Worm (Caenorhabditis elegans) whole organism, early embryonic: ENCODE data around the gene M163.5.

Experiments used
- B0310.2 ChIP-seq: sonication (generic microtip); optimal IDR thresholded peaks from 2 replicates; lab custom pipeline; 2016; ENCODE audit warnings: mild to moderate bottlenecking, missing genetic modification characterization, missing compliant biosample characterization
- F13C5.2 ChIP-seq: sonication (generic microtip); optimal IDR thresholded peaks from 2 replicates; lab custom pipeline; 2017; ENCODE audit warnings: mild to moderate bottlenecking, missing genetic modification characterization, inconsistent platforms, missing compliant biosample characterization
- aly-1 ChIP-seq: sonication (generic microtip); optimal IDR thresholded peaks from 2 replicates; lab custom pipeline; 2016; ENCODE audit warnings: missing genetic modification characterization, missing compliant biosample characterization
- ama-1 ChIP-seq: fragments of 150-350 bp; optimal IDR thresholded peaks from 2 replicates; lab custom pipeline; 2014
- ceh-13 ChIP-seq: fragments of 200-800 bp; sonication (Bioruptor generic); optimal IDR thresholded peaks from 2 replicates; lab custom pipeline; 2018; ENCODE audit warnings: mild to moderate bottlenecking, missing genetic modification characterization, missing compliant biosample characterization
- ceh-36 ChIP-seq: sonication (generic microtip); optimal IDR thresholded peaks from 2 replicates; lab custom pipeline; 2016; ENCODE audit warnings: missing genetic modification characterization, inconsistent platforms, missing compliant biosample characterization
- ets-7 ChIP-seq: sonication (generic microtip); optimal IDR thresholded peaks from 2 replicates; lab custom pipeline; 2016; ENCODE audit warnings: missing genotype, missing genetic modification characterization, missing compliant biosample characterization
- flt-1 ChIP-seq: fragments of 200-800 bp; sonication (Bioruptor generic); IDR thresholded peaks from 2 replicates; pipeline ENCODE4 v1.3.6; 2022; ENCODE audit warnings: missing genetic modification characterization, missing compliant biosample characterization
- hmbx-1 ChIP-seq: sonication (generic microtip); optimal IDR thresholded peaks from 2 replicates; lab custom pipeline; 2016; ENCODE audit warnings: mild to moderate bottlenecking, missing genetic modification characterization, missing compliant biosample characterization
- hmg-4 ChIP-seq: fragments of 200-800 bp; sonication (Bioruptor generic); optimal IDR thresholded peaks from 2 replicates; lab custom pipeline; 2018; ENCODE audit warnings: mild to moderate bottlenecking, missing genetic modification characterization, missing compliant biosample characterization
- hnd-1 ChIP-seq: sonication (generic microtip); optimal IDR thresholded peaks from 2 replicates; lab custom pipeline; 2016; ENCODE audit warnings: missing genetic modification characterization, missing compliant biosample characterization
- pes-1 ChIP-seq: fragments of 200-800 bp; sonication (Bioruptor generic); IDR thresholded peaks from 2 replicates; pipeline ENCODE4 v1.3.6; 2022; ENCODE audit warnings: missing genetic modification reagents, missing genetic modification characterization, missing compliant biosample characterization
- scrt-1 ChIP-seq: fragments of 200-800 bp; sonication (Bioruptor generic); IDR thresholded peaks from 2 replicates; pipeline ENCODE4 v1.3.6; 2022; ENCODE audit warnings: missing genetic modification characterization, missing compliant biosample characterization
- sea-1 ChIP-seq: fragments of 200-800 bp; sonication (Bioruptor generic); conservative IDR thresholded peaks from 2 replicates; pipeline ENCODE4 v1.3.6; 2022; ENCODE audit warnings: missing genetic modification characterization, missing compliant biosample characterization
- tbx-11 ChIP-seq: fragments of 200-800 bp; sonication (Bioruptor generic); IDR thresholded peaks from 2 replicates; pipeline ENCODE4 v1.3.6; 2022; ENCODE audit warnings: missing genetic modification characterization, missing compliant biosample characterization
- tbx-37 ChIP-seq: fragments of 200-800 bp; sonication (Bioruptor generic); conservative IDR thresholded peaks from 2 replicates; pipeline ENCODE4 v1.3.6; 2022; ENCODE audit warnings: missing genetic modification reagents, missing genetic modification characterization, missing compliant biosample characterization
- tra-4 ChIP-seq: sonication (generic microtip); optimal IDR thresholded peaks from 2 replicates; lab custom pipeline; 2017; ENCODE audit warnings: missing genetic modification characterization, missing compliant biosample characterization

M163.5 gene

DNA sequence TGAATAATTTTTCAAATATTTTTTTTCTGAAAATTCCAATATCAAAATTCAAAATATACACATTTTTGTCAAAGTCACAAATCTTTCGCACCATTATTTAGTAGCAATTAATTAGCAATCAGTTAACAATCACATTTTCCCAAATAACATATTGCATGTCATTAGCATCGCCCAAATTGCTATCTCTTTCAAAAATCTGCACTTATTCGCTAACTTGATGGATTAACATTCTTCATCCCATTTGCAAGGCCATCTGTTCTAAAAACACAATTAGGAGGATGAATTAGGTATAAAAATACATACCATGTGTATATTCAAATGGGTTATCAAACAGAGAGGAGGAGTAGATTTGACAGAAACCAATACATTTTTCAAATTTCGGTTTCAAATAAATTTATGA is 13.5 kb downstream of the M163.5 start:
- TF ChIP-seq ama-1 (lab: Kevin White, UChicago) (no peak), F13C5.2 (no peak), hmg-4 (GFP tag; lab: Kevin White, UChicago) (no peak), B0310.2 (no peak), scrt-1 (GFP tag; lab: Robert Waterston, UW) (no peak), ceh-13 (GFP tag; lab: Kevin White, UChicago) (no peak), hnd-1 (tag; lab: Kevin White, UChicago) (no peak), ets-7 (no peak), flt-1 (no peak), hmbx-1 (tag; lab: Kevin White, UChicago) (no peak), aly-1 (no peak), tra-4 (no peak), tbx-11 (GFP tag; lab: Robert Waterston, UW) (no peak), ceh-36 (tag; lab: Kevin White, UChicago) (no peak), tbx-37 (GFP tag; lab: Robert Waterston, UW) (no peak), pes-1 (GFP tag; lab: Robert Waterston, UW) (no peak), sea-1 (GFP tag; lab: Robert Waterston, UW) (no peak)

DNA sequence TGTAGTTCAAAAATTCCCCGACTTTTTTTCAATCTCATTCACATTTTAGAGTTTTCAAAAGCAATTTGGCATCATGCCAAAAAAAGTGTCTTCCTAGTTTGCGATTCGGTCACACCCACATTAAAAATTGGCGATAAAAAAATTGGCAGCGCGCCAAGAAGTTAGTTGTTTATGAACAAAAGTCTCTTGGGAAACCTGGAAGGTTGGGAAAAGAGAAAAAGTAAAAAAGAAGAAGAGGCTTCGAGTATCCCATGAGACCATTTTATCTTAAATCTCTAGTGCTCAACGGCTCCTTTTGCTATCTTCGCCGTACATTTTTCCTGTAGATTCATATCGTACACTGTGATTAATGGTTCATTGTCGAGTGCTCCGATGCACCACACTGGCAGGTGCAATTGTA is 14.0 kb downstream of the M163.5 start:
- no peak for TF ChIP-seq B0310.2
- no peak for TF ChIP-seq scrt-1 (GFP tag; lab: Robert Waterston, UW)
- TF ChIP-seq tbx-11 (GFP tag; lab: Robert Waterston, UW), result no peak
- no peak for TF ChIP-seq ceh-36 (tag; lab: Kevin White, UChicago)
- TF ChIP-seq aly-1, result no peak
- TF ChIP-seq hmg-4 (GFP tag; lab: Kevin White, UChicago), result no peak
- no peak for TF ChIP-seq hmbx-1 (tag; lab: Kevin White, UChicago)

DNA sequence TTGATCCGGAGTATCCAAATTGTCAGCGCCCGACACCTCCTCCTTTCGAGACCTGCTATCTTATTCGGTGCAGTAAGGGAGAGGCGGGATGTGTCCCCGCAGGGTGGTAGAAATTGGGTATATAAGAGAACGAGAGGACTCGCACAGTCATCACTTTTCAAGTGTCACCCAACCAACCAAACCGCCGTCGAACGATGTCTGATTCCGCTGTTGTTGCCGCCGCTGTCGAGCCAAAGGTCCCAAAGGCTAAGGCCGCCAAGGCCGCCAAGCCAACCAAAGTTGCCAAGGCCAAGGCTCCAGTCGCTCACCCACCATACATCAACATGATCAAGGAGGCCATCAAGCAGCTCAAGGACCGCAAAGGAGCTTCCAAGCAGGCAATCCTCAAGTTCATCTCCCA is 16.1 kb downstream of the M163.5 start, which contains the start of gene his-24:
Gene his-24 (plus strand): TSS at position 150 of the 400 bp plus-strand sequence.
- peak; percentile 60 for TF ChIP-seq tbx-11 (GFP tag; lab: Robert Waterston, UW)
- TF ChIP-seq ets-7, result no peak
- TF ChIP-seq F13C5.2, result peak; percentile 57
- TF ChIP-seq tra-4, result peak; percentile 48
- TF ChIP-seq aly-1, result no peak
- peak; percentile 30; the same call in 1 of the 2 replicates for TF ChIP-seq tbx-37 (GFP tag; lab: Robert Waterston, UW)
- TF ChIP-seq ama-1 (lab: Kevin White, UChicago), result peak; percentile 98
- peak; percentile 58 for TF ChIP-seq pes-1 (GFP tag; lab: Robert Waterston, UW)
- peak; percentile 73 for TF ChIP-seq hmg-4 (GFP tag; lab: Kevin White, UChicago)
- peak; percentile 22 for TF ChIP-seq hmbx-1 (tag; lab: Kevin White, UChicago)
- no peak for TF ChIP-seq B0310.2
- peak; percentile 68; the same call in 1 of the 2 replicates for TF ChIP-seq sea-1 (GFP tag; lab: Robert Waterston, UW)
- peak; percentile 25; the same call in 1 of the 2 replicates for TF ChIP-seq scrt-1 (GFP tag; lab: Robert Waterston, UW)

ce11 chrX:14490486-14490885 is 16.6 kb downstream of the M163.5 start:
- TF ChIP-seq ceh-36 (tag; lab: Kevin White, UChicago) (no peak), pes-1 (GFP tag; lab: Robert Waterston, UW) (peak; percentile 58), hnd-1 (tag; lab: Kevin White, UChicago) (no peak), tbx-37 (GFP tag; lab: Robert Waterston, UW) (0 out of 2 replicates have a peak, but pooled peaks have one; percentile 5), ama-1 (lab: Kevin White, UChicago) (no peak), sea-1 (GFP tag; lab: Robert Waterston, UW) (no peak), ets-7 (no peak), aly-1 (no peak)

- TF ChIP-seq ama-1 (lab: Kevin White, UChicago) (peak; percentile 36), ets-7 (no peak), hmg-4 (GFP tag; lab: Kevin White, UChicago) (no peak), tra-4 (no peak), sea-1 (GFP tag; lab: Robert Waterston, UW) (no peak), B0310.2 (no peak), F13C5.2 (no peak), hnd-1 (tag; lab: Kevin White, UChicago) (no peak), flt-1 (no peak), tbx-11 (GFP tag; lab: Robert Waterston, UW) (peak; percentile 40; the same call in 1 of the 2 replicates), scrt-1 (GFP tag; lab: Robert Waterston, UW) (no peak), tbx-37 (GFP tag; lab: Robert Waterston, UW) (0 out of 2 replicates have a peak, but pooled peaks have one; percentile 26), pes-1 (GFP tag; lab: Robert Waterston, UW) (no peak), hmbx-1 (tag; lab: Kevin White, UChicago) (no peak)
Measured at ce11 chrX:14491103-14491502, 17.3 kb downstream of the M163.5 start.

ce11 chrX:14492441-14492840 is 18.6 kb downstream of the M163.5 start:
- TF ChIP-seq hnd-1 (tag; lab: Kevin White, UChicago) (no peak), flt-1 (no peak), ets-7 (no peak), hmbx-1 (tag; lab: Kevin White, UChicago) (no peak), scrt-1 (GFP tag; lab: Robert Waterston, UW) (no peak), pes-1 (GFP tag; lab: Robert Waterston, UW) (no peak), sea-1 (GFP tag; lab: Robert Waterston, UW) (no peak), ceh-36 (tag; lab: Kevin White, UChicago) (no peak), hmg-4 (GFP tag; lab: Kevin White, UChicago) (no peak), tbx-11 (GFP tag; lab: Robert Waterston, UW) (no peak), ceh-13 (GFP tag; lab: Kevin White, UChicago) (no peak), ama-1 (lab: Kevin White, UChicago) (no peak), F13C5.2 (no peak), tbx-37 (GFP tag; lab: Robert Waterston, UW) (no peak), tra-4 (no peak), aly-1 (no peak)

ce11 chrX:14495075-14495474 is 21.2 kb downstream of the M163.5 start:
- TF ChIP-seq ceh-36 (tag; lab: Kevin White, UChicago) (no peak), aly-1 (no peak), flt-1 (no peak), tbx-11 (GFP tag; lab: Robert Waterston, UW) (no peak), scrt-1 (GFP tag; lab: Robert Waterston, UW) (no peak), B0310.2 (no peak), sea-1 (GFP tag; lab: Robert Waterston, UW) (no peak), ceh-13 (GFP tag; lab: Kevin White, UChicago) (no peak), hmg-4 (GFP tag; lab: Kevin White, UChicago) (no peak), hnd-1 (tag; lab: Kevin White, UChicago) (no peak), F13C5.2 (no peak), tbx-37 (GFP tag; lab: Robert Waterston, UW) (no peak), ama-1 (lab: Kevin White, UChicago) (no peak)
